Fruit fly (Drosophila melanogaster): Measurements from ENCODE around the gene slo.
A peak's percentile ranks its signal among the peaks of the same experiment; 100 is the strongest.

DNA sequence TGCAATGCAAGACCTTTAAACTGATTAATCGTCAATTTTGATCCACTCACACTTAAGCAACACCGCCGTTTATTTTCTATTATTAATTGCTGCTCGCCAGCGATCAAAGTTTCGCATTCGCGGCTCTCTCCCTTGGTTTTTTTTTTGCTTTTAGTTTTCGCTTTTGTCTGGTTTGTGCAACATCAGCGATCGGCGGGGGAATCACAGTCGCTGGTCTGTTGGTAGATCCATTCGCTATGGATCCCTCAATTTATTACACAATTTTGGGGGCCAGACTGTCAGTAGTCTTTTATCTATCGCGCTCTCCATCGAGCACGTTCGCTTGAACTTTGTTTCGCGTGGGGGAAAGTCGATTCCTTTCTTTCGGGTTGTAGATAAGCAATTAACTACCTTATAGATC is 35.6 kb upstream of the slo start:
- no peak for TF ChIP-seq Blimp-1 (GFP tag; optimal IDR thresholded peaks at IDR 0.05)
- TF ChIP-seq ss (GFP tag; optimal IDR thresholded peaks at IDR 0.05): no peak
- TF ChIP-seq CG11762 (GFP tag; optimal IDR thresholded peaks at IDR 0.05; ENCODE audit: insufficient read depth): no peak
- peak; percentile 43 for TF ChIP-seq vri (GFP tag; optimal IDR thresholded peaks at IDR 0.05)
- TF ChIP-seq salr (GFP tag; optimal IDR thresholded peaks at IDR 0.05): no peak
- TF ChIP-seq Sox14 (GFP tag; optimal IDR thresholded peaks at IDR 0.05): no peak
- TF ChIP-seq CG3032 (tag; optimal IDR thresholded peaks at IDR 0.05): no peak
- TF ChIP-seq CG16779 (tag; optimal IDR thresholded peaks at IDR 0.05): no peak
- no peak for TF ChIP-seq dsx (GFP tag; optimal IDR thresholded peaks at IDR 0.05; ENCODE audit: poor library complexity, severe bottlenecking)
